Worm (Caenorhabditis elegans): ENCODE results near the gene nspc-3.

Gene nspc-3

DNA sequence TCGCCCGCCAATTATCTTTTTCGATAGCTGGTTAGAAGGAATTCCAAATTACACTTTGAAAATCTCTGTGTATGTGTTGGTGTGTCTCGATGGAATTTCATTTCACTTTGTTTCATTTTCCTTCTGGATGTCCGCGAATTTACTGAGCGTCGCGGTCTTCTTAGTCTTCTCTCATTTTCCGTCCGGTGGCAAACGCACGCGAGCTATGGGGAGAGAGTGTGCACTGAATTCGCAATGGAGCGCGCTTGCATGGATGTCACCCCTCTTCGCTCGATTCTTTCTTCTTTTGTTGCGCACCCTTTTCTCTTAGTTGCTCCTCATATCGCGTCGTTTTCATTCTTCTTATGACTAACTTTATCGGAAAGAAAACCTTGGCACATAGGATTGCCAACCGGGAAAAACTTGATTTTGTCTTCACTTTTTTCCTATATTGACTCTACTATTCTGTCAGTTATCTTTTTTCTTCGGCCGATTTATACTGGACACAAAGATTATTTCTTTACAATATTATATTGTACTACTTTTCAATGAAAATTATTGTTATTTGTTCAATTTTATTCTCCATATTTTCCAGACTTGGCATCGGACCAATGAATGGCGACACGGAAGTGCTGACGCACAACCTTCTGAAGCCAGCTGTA lies 14.9 kb downstream of the nspc-3 start, which contains the start of gene dhhc-14 (continued):
- TF ChIP-seq mab-9 (GFP tag; IDR thresholded peaks at IDR 0.05), result no peak
- peak in 2 of 3 experiments; percentile 38 to 84 for TF ChIP-seq ceh-82 (tag; optimal IDR thresholded peaks at IDR 0.05)
- no peak for TF ChIP-seq nhr-84 (tag; optimal IDR thresholded peaks at IDR 0.05)
- no peak for TF ChIP-seq sptf-1 (tag; optimal IDR thresholded peaks at IDR 0.05)
- no peak for TF ChIP-seq Y116A8C.19 (tag; optimal IDR thresholded peaks at IDR 0.05; ENCODE audit: borderline replicate concordance)
- TF ChIP-seq tbx-2 (tag; optimal IDR thresholded peaks at IDR 0.05), result peak; percentile 32
- no peak for TF ChIP-seq aly-2 (tag; optimal IDR thresholded peaks at IDR 0.05)
- peak; percentile 38 for TF ChIP-seq lin-13 (GFP tag; optimal IDR thresholded peaks at IDR 0.05)
- TF ChIP-seq lin-15B (tag; optimal IDR thresholded peaks at IDR 0.05), result no peak
- peak; percentile 28 for TF ChIP-seq isw-1 (GFP tag; IDR thresholded peaks at IDR 0.05)
- peak; percentile 44 for TF ChIP-seq nhr-47 (tag; optimal IDR thresholded peaks at IDR 0.05)
- no peak for TF ChIP-seq jun-1 (tag; optimal IDR thresholded peaks at IDR 0.05)
- TF ChIP-seq fkh-8 (tag; optimal IDR thresholded peaks at IDR 0.05), result peak; percentile 49
- TF ChIP-seq nhr-85 (tag), result no peak
- TF ChIP-seq lin-39 (tag; optimal IDR thresholded peaks at IDR 0.05), result no peak
- peak; percentile 72 for TF ChIP-seq lin-14 (GFP tag; optimal IDR thresholded peaks at IDR 0.05)
- peak; percentile 33; the same call in 1 of the 2 replicates for TF ChIP-seq nhr-19 (GFP tag; conservative IDR thresholded peaks at IDR 0.05)
- no peak for TF ChIP-seq ceh-8 (GFP tag; optimal IDR thresholded peaks at IDR 0.05)
- peak; percentile 59 for TF ChIP-seq rnt-1 (tag; optimal IDR thresholded peaks at IDR 0.05)
- no peak for TF ChIP-seq nhr-90 (tag; optimal IDR thresholded peaks at IDR 0.05; ENCODE audit: poor library complexity)
- TF ChIP-seq F16B12.6 (tag; optimal IDR thresholded peaks at IDR 0.05), result no peak
- TF ChIP-seq ztf-11 (tag; optimal IDR thresholded peaks at IDR 0.05), result no peak
- no peak for TF ChIP-seq grh-1 (GFP tag; IDR thresholded peaks at IDR 0.05)
- no peak for TF ChIP-seq elt-3 (tag; optimal IDR thresholded peaks at IDR 0.05)
- TF ChIP-seq pax-3 (tag; optimal IDR thresholded peaks at IDR 0.05), result no peak
- no peak for TF ChIP-seq ceh-63 (GFP tag; optimal IDR thresholded peaks at IDR 0.05)
- no peak for TF ChIP-seq irx-1 (tag; optimal IDR thresholded peaks at IDR 0.05)
- TF ChIP-seq hpl-2 (GFP tag; optimal IDR thresholded peaks at IDR 0.05), result no peak
- no peak for TF ChIP-seq efl-3 (GFP tag; optimal IDR thresholded peaks at IDR 0.05)
- TF ChIP-seq unc-98 (GFP tag; IDR thresholded peaks at IDR 0.05), result no peak
- TF ChIP-seq elt-2 (tag; optimal IDR thresholded peaks at IDR 0.05), result no peak
- no peak for TF ChIP-seq pag-3 (tag; optimal IDR thresholded peaks at IDR 0.05; ENCODE audit: borderline replicate concordance, insufficient read depth)
- no peak for TF ChIP-seq pqm-1 (tag; optimal IDR thresholded peaks at IDR 0.05)
- TF ChIP-seq nhr-12 (tag; optimal IDR thresholded peaks at IDR 0.05), result no peak
- TF ChIP-seq nhr-71 (tag; optimal IDR thresholded peaks at IDR 0.05), result peak; percentile 66
- TF ChIP-seq mep-1 (tag; optimal IDR thresholded peaks at IDR 0.05), result peak; percentile 44
- no peak for TF ChIP-seq hlh-4 (tag; optimal IDR thresholded peaks at IDR 0.05)
- no peak for TF ChIP-seq sup-37 (GFP tag; optimal IDR thresholded peaks at IDR 0.05)
- TF ChIP-seq ces-1 (GFP tag; optimal IDR thresholded peaks at IDR 0.05), result no peak
- peak in 1 of 2 experiments; percentile 67 for TF ChIP-seq mdl-1 (tag; optimal IDR thresholded peaks at IDR 0.05)
- no peak for TF ChIP-seq zag-1 (tag; optimal IDR thresholded peaks at IDR 0.05)
- no peak for TF ChIP-seq fos-1 (tag; optimal IDR thresholded peaks at IDR 0.05)
- no peak for TF ChIP-seq lir-3 (tag; optimal IDR thresholded peaks at IDR 0.05; ENCODE audit: poor library complexity)
- TF ChIP-seq tlp-1 (tag; optimal IDR thresholded peaks at IDR 0.05), result no peak
- TF ChIP-seq ztf-4 (tag; optimal IDR thresholded peaks at IDR 0.05), result no peak
- TF ChIP-seq nhr-20 (tag; optimal IDR thresholded peaks at IDR 0.05), result peak; percentile 16
- peak in 2 of 3 experiments; percentile 7 to 47 for TF ChIP-seq dpl-1 (GFP tag; optimal IDR thresholded peaks at IDR 0.05)
- TF ChIP-seq hlh-17 (GFP tag; optimal IDR thresholded peaks at IDR 0.05; ENCODE audit: borderline replicate concordance), result no peak
- peak; percentile 31 to 55 for TF ChIP-seq lsy-2 (tag; optimal IDR thresholded peaks at IDR 0.05)
- TF ChIP-seq C04F5.9 (tag; optimal IDR thresholded peaks at IDR 0.05), result no peak
- TF ChIP-seq nhr-11 (tag; optimal IDR thresholded peaks at IDR 0.05), result no peak

Measured in whole organism, L1 larva.